Worm (Caenorhabditis elegans): Measurements from ENCODE around the gene aakg-1.
A peak's percentile ranks its signal among the peaks of the same experiment; 100 is the strongest.

The aakg-1 gene

DNA sequence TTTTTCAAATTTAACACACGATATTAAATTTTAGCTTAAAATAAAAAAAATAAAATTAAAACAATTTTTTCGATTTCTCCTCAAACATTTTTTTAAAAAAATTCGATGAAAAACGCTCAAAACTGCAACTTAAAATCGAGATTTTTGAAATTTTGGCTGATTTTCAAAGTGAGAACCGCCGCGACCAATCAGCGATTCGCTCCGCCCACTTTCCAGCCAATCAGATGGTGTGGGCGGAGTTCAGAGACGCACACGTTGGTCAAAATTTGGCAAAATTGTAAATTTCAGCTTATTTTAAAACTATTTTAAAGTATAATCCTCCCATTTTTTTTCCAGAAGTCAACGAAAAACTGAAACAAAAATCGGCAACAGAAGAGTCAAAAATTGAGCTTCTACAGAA, 64.7 kb downstream of the aakg-1 start:
- no peak for TF ChIP-seq hmg-11 (tag; optimal IDR thresholded peaks at IDR 0.05)
- no peak for TF ChIP-seq sea-2 (GFP tag; optimal IDR thresholded peaks at IDR 0.05)
- no peak for TF ChIP-seq daf-12 (tag; optimal IDR thresholded peaks at IDR 0.05)
- TF ChIP-seq ama-1 (optimal IDR thresholded peaks at IDR 0.05) = no peak
- TF ChIP-seq nfya-1 (tag; optimal IDR thresholded peaks at IDR 0.05; ENCODE audit: insufficient read depth) = peak; percentile 70

DNA sequence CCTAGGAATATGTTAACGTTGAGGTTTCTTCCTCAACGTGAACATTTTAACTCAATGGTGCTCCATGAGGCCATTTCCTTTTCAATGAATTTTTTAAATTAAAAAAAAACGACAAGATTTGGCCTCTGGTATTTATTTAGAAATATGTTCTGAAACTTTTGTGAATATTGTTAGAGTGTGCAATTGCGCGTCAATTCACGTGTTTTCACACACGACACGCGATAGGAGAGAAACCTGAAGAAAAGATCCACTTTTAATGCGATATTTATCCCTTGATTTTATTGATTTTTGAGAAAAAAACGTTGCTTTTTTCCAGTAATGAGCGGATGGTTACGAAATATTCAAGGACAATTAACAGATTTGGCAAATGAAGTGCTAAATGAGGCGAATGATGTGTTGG, 76.0 kb downstream of the aakg-1 start, which contains the start of gene sql-1:
Gene sql-1 (plus strand): TSS at position 313 of the 400 bp plus-strand sequence.
- peak; percentile 34 for TF ChIP-seq hmg-11 (tag; optimal IDR thresholded peaks at IDR 0.05)
- TF ChIP-seq eor-1 (tag; optimal IDR thresholded peaks at IDR 0.05) = no peak
- peak; percentile 42 for TF ChIP-seq nfya-1 (tag; optimal IDR thresholded peaks at IDR 0.05; ENCODE audit: insufficient read depth)

DNA sequence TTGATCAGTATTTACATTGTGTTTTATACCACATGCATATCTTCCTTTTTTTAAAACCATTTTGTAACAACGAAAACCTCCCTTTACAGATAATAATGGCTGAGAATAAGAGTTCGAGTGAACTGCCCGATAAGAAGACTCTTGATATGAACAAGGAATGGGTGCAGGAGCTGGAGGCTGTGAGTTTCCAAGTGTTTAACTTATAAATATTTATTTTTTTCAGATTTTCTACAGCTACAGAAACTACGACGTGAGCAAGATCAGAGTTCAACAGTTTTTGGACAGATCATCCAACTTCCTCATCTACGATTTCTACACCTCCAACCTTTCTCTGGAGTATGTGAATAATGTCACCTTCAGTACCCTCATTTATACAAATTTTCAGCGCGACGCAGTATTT, 78.8 kb downstream of the aakg-1 start, which contains the start of gene herd-1:
Gene herd-1 (plus strand): TSS at position 90 of the 400 bp plus-strand sequence.
- TF ChIP-seq ceh-9 (tag; optimal IDR thresholded peaks at IDR 0.05) (no peak), jun-1 (tag; optimal IDR thresholded peaks at IDR 0.05) (no peak), snpc-4 (tag; optimal IDR thresholded peaks at IDR 0.05) (no peak), zag-1 (tag; optimal IDR thresholded peaks at IDR 0.05) (no peak), nhr-25 (tag; optimal IDR thresholded peaks at IDR 0.05) (no peak), fkh-10 (GFP tag; optimal IDR thresholded peaks at IDR 0.05) (no peak), lin-39 (tag; optimal IDR thresholded peaks at IDR 0.05) (no peak), daf-12 (tag; optimal IDR thresholded peaks at IDR 0.05) (no peak), elt-3 (tag; optimal IDR thresholded peaks at IDR 0.05) (no peak)

ce11 chrIII:12495594-12496096, 79.6 kb downstream of the aakg-1 start, which contains the start of the genes Y111B2A.1 and Y111B2A.2:
Gene Y111B2A.1 (minus strand): TSS chrIII:12495644.
Gene Y111B2A.2 (plus strand): TSS chrIII:12496086.
- TF ChIP-seq nhr-11 (tag; optimal IDR thresholded peaks at IDR 0.05) = no peak

DNA sequence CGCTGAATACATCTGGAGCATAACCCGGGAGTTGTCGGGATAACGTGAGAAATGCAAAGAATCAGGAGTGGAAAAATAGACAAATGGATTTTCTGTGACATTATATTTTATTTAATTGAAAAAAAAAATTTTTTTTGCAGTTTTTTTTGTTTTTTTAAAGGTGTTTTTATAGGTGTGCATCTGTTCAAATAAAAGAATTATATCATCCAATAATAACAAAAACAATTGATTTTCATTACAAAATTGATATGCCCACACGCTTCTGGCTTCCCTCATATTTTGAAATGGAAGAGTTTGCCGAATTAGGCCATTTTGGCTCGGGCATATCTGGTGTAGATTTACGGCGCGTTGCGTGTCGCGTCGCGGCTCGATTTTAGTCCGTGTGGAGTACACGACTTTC, 83.2 kb downstream of the aakg-1 start, which contains the start of gene Y49E10.25:
Gene Y49E10.25 (minus strand): TSS at position 101 of the 400 bp plus-strand sequence.
- TF ChIP-seq hmg-11 (tag; optimal IDR thresholded peaks at IDR 0.05) (no peak), ceh-28 (tag; optimal IDR thresholded peaks at IDR 0.05) (no peak)
